Worm (Caenorhabditis elegans) whole organism, L2 larva: Measurements from ENCODE around the gene cec-3.
A peak's percentile ranks its signal among the peaks of the same experiment; 100 is the strongest.

Source experiments
- C34F6.9 ChIP-seq: fragments of 150-350 bp; optimal IDR thresholded peaks from 2 replicates; lab custom pipeline; 2014; ENCODE audit warnings: missing biosample characterization, missing genetic modification characterization
- F13H6.1 ChIP-seq: sonication (generic microtip); optimal IDR thresholded peaks from 2 replicates; lab custom pipeline; 2016; ENCODE audit warnings: missing genetic modification characterization, missing compliant biosample characterization
- R02D3.7 ChIP-seq: fragments of 150-350 bp; optimal IDR thresholded peaks from 2 replicates; lab custom pipeline; 2014; ENCODE audit warnings: missing biosample characterization, missing genetic modification characterization
- ZK546.5 ChIP-seq: sonication (generic microtip); optimal IDR thresholded peaks from 2 replicates; lab custom pipeline; 2017; ENCODE audit warnings: missing biosample characterization, missing genetic modification characterization
- alr-1 ChIP-seq: fragments of 150-350 bp; optimal IDR thresholded peaks from 2 replicates; lab custom pipeline; 2014; ENCODE audit warnings: missing biosample characterization, missing genetic modification characterization
- ama-1 ChIP-seq: fragments of 150-350 bp; optimal IDR thresholded peaks from 2 replicates; lab custom pipeline; 2018; ENCODE audit warnings: inconsistent platforms
- blmp-1 ChIP-seq: sonication (generic microtip); optimal IDR thresholded peaks from 2 replicates; lab custom pipeline; 2017; ENCODE audit warnings: missing genetic modification characterization, mild to moderate bottlenecking, missing compliant biosample characterization, antibody characterized with exemption, moderate library complexity; ENCODE audit not compliant: insufficient read depth
- ceh-16 ChIP-seq: fragments of 150-350 bp; optimal IDR thresholded peaks from 2 replicates; lab custom pipeline; 2014; ENCODE audit warnings: missing biosample characterization, missing genetic modification characterization
- crh-2 ChIP-seq: sonication (generic microtip); optimal IDR thresholded peaks from 2 replicates; lab custom pipeline; 2017; ENCODE audit warnings: missing biosample characterization, missing genetic modification characterization
- dmd-4 ChIP-seq: sonication (generic microtip); optimal IDR thresholded peaks from 2 replicates; lab custom pipeline; 2017; ENCODE audit warnings: missing biosample characterization, missing genetic modification characterization
- egl-27 ChIP-seq: sonication (generic microtip); optimal IDR thresholded peaks from 3 replicates; lab custom pipeline; 2017; ENCODE audit warnings: missing biosample characterization, missing genetic modification reagents, missing genetic modification characterization
- elt-1 ChIP-seq: fragments of 150-350 bp; optimal IDR thresholded peaks from 2 replicates; lab custom pipeline; 2014; ENCODE audit warnings: missing biosample characterization, missing genetic modification characterization
- gmeb-1 ChIP-seq: fragments of 150-350 bp; optimal IDR thresholded peaks from 2 replicates; lab custom pipeline; 2014; ENCODE audit warnings: missing biosample characterization, missing genetic modification characterization
- lin-11 ChIP-seq: fragments of 150-350 bp; sonication (generic microtip); optimal IDR thresholded peaks from 2 replicates; lab custom pipeline; 2014; ENCODE audit warnings: missing biosample characterization, missing genetic modification characterization, inconsistent platforms, mixed read lengths
- lin-39 ChIP-seq: fragments of 150-350 bp; optimal IDR thresholded peaks from 2 replicates; lab custom pipeline; 2014; ENCODE audit warnings: missing biosample characterization, missing genetic modification reagents, missing genetic modification characterization
- lsy-2 ChIP-seq, 2 experiments: fragments of 150-350 bp in 1 of 2; sonication (generic microtip) in 1 of 2; optimal IDR thresholded peaks; 2 replicates each; lab custom pipeline; 2014 to 2017; ENCODE audit warnings: missing biosample characterization in 2 of 2, missing genetic modification characterization in 2 of 2
- mab-5 ChIP-seq: fragments of 150-350 bp; optimal IDR thresholded peaks from 2 replicates; lab custom pipeline; 2014; ENCODE audit warnings: missing biosample characterization, missing genetic modification characterization
- mdl-1 ChIP-seq, 2 experiments: fragments of 150-350 bp in 1 of 2; sonication (generic microtip) in 1 of 2; optimal IDR thresholded peaks; 2 replicates each; lab custom pipeline; 2017; ENCODE audit warnings: missing biosample characterization in 2 of 2, missing genetic modification characterization in 2 of 2
- nhr-11 ChIP-seq: fragments of 150-350 bp; optimal IDR thresholded peaks from 2 replicates; lab custom pipeline; 2014; ENCODE audit warnings: missing biosample characterization, missing genetic modification characterization
- nhr-129 ChIP-seq: fragments of 150-350 bp; optimal IDR thresholded peaks from 2 replicates; lab custom pipeline; 2014; ENCODE audit warnings: missing biosample characterization, missing genetic modification characterization
- nhr-21 ChIP-seq: fragments of 150-350 bp; optimal IDR thresholded peaks from 2 replicates; lab custom pipeline; 2014; ENCODE audit warnings: missing biosample characterization, missing genetic modification characterization
- nhr-237 ChIP-seq: fragments of 150-350 bp; optimal IDR thresholded peaks from 2 replicates; lab custom pipeline; 2014; ENCODE audit warnings: missing biosample characterization, missing genetic modification characterization
- nhr-25 ChIP-seq: fragments of 150-350 bp; sonication (generic microtip); optimal IDR thresholded peaks from 3 replicates; lab custom pipeline; 2014; ENCODE audit warnings: missing biosample characterization, missing genetic modification characterization
- nhr-6 ChIP-seq: fragments of 150-350 bp; optimal IDR thresholded peaks from 2 replicates; lab custom pipeline; 2014; ENCODE audit warnings: missing biosample characterization, missing genetic modification characterization
- nhr-77 ChIP-seq: fragments of 150-350 bp; optimal IDR thresholded peaks from 2 replicates; lab custom pipeline; 2014; ENCODE audit warnings: missing biosample characterization, missing genetic modification characterization
- peb-1 ChIP-seq: fragments of 150-350 bp; optimal IDR thresholded peaks from 2 replicates; lab custom pipeline; 2014; ENCODE audit warnings: missing biosample characterization, missing genetic modification characterization
- sem-4 ChIP-seq: fragments of 150-350 bp; optimal IDR thresholded peaks from 2 replicates; lab custom pipeline; 2014; ENCODE audit warnings: missing biosample characterization, missing genetic modification reagents, missing genetic modification characterization
- skn-1 ChIP-seq: sonication (generic microtip); optimal IDR thresholded peaks from 2 replicates; lab custom pipeline; 2017; ENCODE audit warnings: missing biosample characterization, missing genetic modification characterization
- sma-3 ChIP-seq: sonication (generic microtip); optimal IDR thresholded peaks from 2 replicates; lab custom pipeline; 2016; ENCODE audit warnings: missing genetic modification reagents, missing genetic modification characterization, missing compliant biosample characterization
- sma-9 ChIP-seq, 2 experiments: fragments of 150-350 bp in 1 of 2; sonication (generic microtip) in 1 of 2; optimal IDR thresholded peaks; 2 replicates each; lab custom pipeline; 2014 to 2016; ENCODE audit warnings: missing genetic modification characterization in 2 of 2, mild to moderate bottlenecking in 1 of 2, missing biosample characterization in 1 of 2, missing compliant biosample characterization in 1 of 2, missing genetic modification reagents in 1 of 2, moderate library complexity in 1 of 2
- snpc-4 ChIP-seq: fragments of 150-350 bp; optimal IDR thresholded peaks from 2 replicates; lab custom pipeline; 2014; ENCODE audit warnings: missing biosample characterization, missing genetic modification characterization
- unc-39 ChIP-seq: fragments of 150-350 bp; optimal IDR thresholded peaks from 2 replicates; lab custom pipeline; 2014; ENCODE audit warnings: missing biosample characterization, missing genetic modification characterization
- unc-55 ChIP-seq: fragments of 150-350 bp; sonication (generic microtip); optimal IDR thresholded peaks from 3 replicates; lab custom pipeline; 2014; ENCODE audit warnings: missing biosample characterization, missing genetic modification reagents, missing genetic modification characterization
- unc-62 ChIP-seq: fragments of 150-350 bp; optimal IDR thresholded peaks from 2 replicates; lab custom pipeline; 2014; ENCODE audit warnings: missing biosample characterization, missing genetic modification reagents, missing genetic modification characterization
- zag-1 ChIP-seq: fragments of 150-350 bp; optimal IDR thresholded peaks from 2 replicates; lab custom pipeline; 2014; ENCODE audit warnings: missing biosample characterization, missing genetic modification characterization
- ztf-11 ChIP-seq: sonication (generic microtip); optimal IDR thresholded peaks from 2 replicates; lab custom pipeline; 2017; ENCODE audit warnings: missing biosample characterization, missing genetic modification characterization
- ztf-4 ChIP-seq: fragments of 150-350 bp; optimal IDR thresholded peaks from 2 replicates; lab custom pipeline; 2014; ENCODE audit warnings: missing biosample characterization, missing genetic modification characterization

cec-3 gene

ce11 chrII:7900190-7900672 is 42.8 kb upstream of the cec-3 start, which contains the start of gene rev-1:
TSS of gene rev-1 (plus strand) at chrII:7900622.
- TF ChIP-seq nhr-129 (tag; lab: Kevin White, UChicago) (no peak), sma-9 (GFP tag; optimal IDR thresholded peaks at IDR 0.05; lab: Kevin White, UChicago) (no peak), sma-9 (tag; optimal IDR thresholded peaks at IDR 0.05; lab: Kevin White, UChicago) (no peak), unc-39 (no peak), elt-1 (tag; lab: Kevin White, UChicago) (no peak), lin-39 (tag; lab: Kevin White, UChicago) (no peak), sma-3 (no peak), mab-5 (tag; lab: Kevin White, UChicago) (no peak), gmeb-1 (tag; lab: Kevin White, UChicago) (no peak), blmp-1 (tag; lab: Kevin White, UChicago) (no peak), R02D3.7 (tag; lab: Kevin White, UChicago) (no peak), mdl-1 (tag; optimal IDR thresholded peaks at IDR 0.05; lab: Kevin White, UChicago) (no peak), nhr-11 (tag; lab: Kevin White, UChicago) (no peak)
- TF ChIP-seq, all 48 proteins: peak for 0

- no peak for TF ChIP-seq R02D3.7 (tag; lab: Kevin White, UChicago)
- no peak for TF ChIP-seq crh-2
- TF ChIP-seq lsy-2 (tag; optimal IDR thresholded peaks at IDR 0.05; lab: Kevin White, UChicago): peak in 1 of 2 experiments; percentile 24
- no peak for TF ChIP-seq nhr-77 (tag; lab: Kevin White, UChicago)
- peak; percentile 49 for TF ChIP-seq nhr-129 (tag; lab: Kevin White, UChicago)
- TF ChIP-seq peb-1: no peak
- no peak for TF ChIP-seq egl-27 (tag; lab: Kevin White, UChicago)
- peak; percentile 28 for TF ChIP-seq C34F6.9 (tag; lab: Kevin White, UChicago)
- TF ChIP-seq zag-1 (tag; lab: Kevin White, UChicago): no peak
- TF ChIP-seq unc-62 (GFP tag; lab: Kevin White, UChicago): no peak
- TF ChIP-seq nhr-237: no peak
Observed at ce11 chrII:7895190-7895589, 37.8 kb upstream of the cec-3 start.

ce11 chrII:7893648-7894047 is 36.2 kb upstream of the cec-3 start:
- peak; percentile 13 for TF ChIP-seq sma-9 (GFP tag; optimal IDR thresholded peaks at IDR 0.05; lab: Kevin White, UChicago)
- TF ChIP-seq sma-9 (tag; optimal IDR thresholded peaks at IDR 0.05; lab: Kevin White, UChicago): no peak
- TF ChIP-seq ztf-4: no peak

- TF ChIP-seq nhr-21: no peak
- no peak for TF ChIP-seq peb-1
- no peak for TF ChIP-seq ama-1 (lab: Kevin White, UChicago)
- no peak for TF ChIP-seq dmd-4 (tag; lab: Kevin White, UChicago)
- no peak for TF ChIP-seq R02D3.7 (tag; lab: Kevin White, UChicago)
- no peak for TF ChIP-seq nhr-77 (tag; lab: Kevin White, UChicago)
- no peak for TF ChIP-seq nhr-6 (tag; lab: Kevin White, UChicago)
- no peak for TF ChIP-seq lin-11 (tag; lab: Kevin White, UChicago)
- TF ChIP-seq lsy-2 (tag; optimal IDR thresholded peaks at IDR 0.05; lab: Kevin White, UChicago): no peak
- no peak for TF ChIP-seq lin-39 (tag; lab: Kevin White, UChicago)
- TF ChIP-seq C34F6.9 (tag; lab: Kevin White, UChicago): no peak
- TF ChIP-seq alr-1 (tag; lab: Kevin White, UChicago): no peak
- TF ChIP-seq ceh-16 (tag; lab: Kevin White, UChicago): no peak
- TF ChIP-seq nhr-237: no peak
- no peak for TF ChIP-seq ztf-11 (tag; lab: Kevin White, UChicago)
- no peak for TF ChIP-seq mab-5 (tag; lab: Kevin White, UChicago)
- no peak for TF ChIP-seq blmp-1 (tag; lab: Kevin White, UChicago)
- TF ChIP-seq sma-3: no peak
Observed at ce11 chrII:7892761-7893272, 35.4 kb upstream of the cec-3 start, which contains the start of gene ptc-1. TSS of gene ptc-1 (plus strand) at chrII:7893222.

- TF ChIP-seq nhr-11 (tag; lab: Kevin White, UChicago): no peak
- no peak for TF ChIP-seq unc-62 (GFP tag; lab: Kevin White, UChicago)
- TF ChIP-seq C34F6.9 (tag; lab: Kevin White, UChicago): peak; percentile 64
- no peak for TF ChIP-seq unc-39
- no peak for TF ChIP-seq elt-1 (tag; lab: Kevin White, UChicago)
- TF ChIP-seq ZK546.5: no peak
- TF ChIP-seq skn-1 (tag; lab: Kevin White, UChicago): no peak
- TF ChIP-seq sma-9 (GFP tag; optimal IDR thresholded peaks at IDR 0.05; lab: Kevin White, UChicago): peak; percentile 29
- no peak for TF ChIP-seq sma-9 (tag; optimal IDR thresholded peaks at IDR 0.05; lab: Kevin White, UChicago)
- TF ChIP-seq lin-39 (tag; lab: Kevin White, UChicago): peak; percentile 22
- TF ChIP-seq lin-11 (tag; lab: Kevin White, UChicago): peak; percentile 40
- TF ChIP-seq nhr-25 (tag; lab: Kevin White, UChicago): peak; percentile 2
- no peak for TF ChIP-seq nhr-6 (tag; lab: Kevin White, UChicago)
- TF ChIP-seq ceh-16 (tag; lab: Kevin White, UChicago): no peak
- TF ChIP-seq mdl-1 (tag; optimal IDR thresholded peaks at IDR 0.05; lab: Kevin White, UChicago): no peak
- peak; percentile 69 for TF ChIP-seq ztf-4
- TF ChIP-seq sem-4: peak; percentile 70
- peak; percentile 60 for TF ChIP-seq ama-1 (lab: Kevin White, UChicago)
- no peak for TF ChIP-seq R02D3.7 (tag; lab: Kevin White, UChicago)
- peak in 1 of 2 experiments; percentile 54 for TF ChIP-seq lsy-2 (tag; optimal IDR thresholded peaks at IDR 0.05; lab: Kevin White, UChicago)
- TF ChIP-seq snpc-4 (tag; lab: Kevin White, UChicago): peak; percentile 22
- peak; percentile 64 for TF ChIP-seq mab-5 (tag; lab: Kevin White, UChicago)
- TF ChIP-seq ztf-11 (tag; lab: Kevin White, UChicago): no peak
- TF ChIP-seq unc-55 (GFP tag; lab: Kevin White, UChicago): peak; percentile 85
- peak; percentile 60 for TF ChIP-seq F13H6.1 (tag; lab: Kevin White, UChicago)
- TF ChIP-seq blmp-1 (tag; lab: Kevin White, UChicago): no peak
- peak; percentile 50 for TF ChIP-seq zag-1 (tag; lab: Kevin White, UChicago)
Observed at ce11 chrII:7891869-7892615, 34.6 kb upstream of the cec-3 start.
